Fruit fly (Drosophila melanogaster): ENCODE results near the gene tow.

The tow gene

DNA sequence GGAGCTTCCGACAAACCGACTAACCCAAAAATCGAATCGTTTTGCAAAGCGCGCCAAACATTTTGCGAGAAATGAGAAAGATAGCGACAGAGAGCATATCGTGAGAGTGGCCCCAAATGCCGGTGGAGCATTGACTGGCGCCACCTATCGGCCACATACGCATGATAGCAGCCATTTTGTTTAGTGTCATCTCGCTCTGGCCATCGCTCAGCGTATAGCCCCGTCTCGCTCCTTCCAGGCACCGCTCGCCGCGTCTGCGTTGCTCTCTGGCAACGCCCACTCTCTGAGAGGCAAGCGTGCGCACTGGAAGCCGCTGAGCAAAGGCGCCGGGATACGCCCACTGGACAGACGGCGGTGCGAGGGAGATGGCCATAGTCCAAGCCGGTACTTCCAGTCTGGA lies 38.7 kb upstream of the tow start:
- peak; percentile 87 for TF ChIP-seq Jarid2 (GFP tag; optimal IDR thresholded peaks at IDR 0.05)
- TF ChIP-seq fu2 (GFP tag; optimal IDR thresholded peaks at IDR 0.05): no peak
- no peak for TF ChIP-seq Fer3 (tag; optimal IDR thresholded peaks at IDR 0.05)
- peak; percentile 69 for TF ChIP-seq CG42726 (GFP tag; IDR thresholded peaks at IDR 0.05; ENCODE audit: partially characterized antibody)
- TF ChIP-seq CG10565 (GFP tag; optimal IDR thresholded peaks at IDR 0.05): no peak
- peak; percentile 51 for TF ChIP-seq pb (GFP tag; optimal IDR thresholded peaks at IDR 0.05)
- no peak for TF ChIP-seq CG4854 (GFP tag; optimal IDR thresholded peaks at IDR 0.05)
- peak; percentile 80 for TF ChIP-seq chm (GFP tag; IDR thresholded peaks at IDR 0.05)
- TF ChIP-seq CHES-1-like (GFP tag; optimal IDR thresholded peaks at IDR 0.05): no peak
- 0 out of 2 replicates have a peak, but pooled peaks have one; percentile 15 for TF ChIP-seq CG17612 (GFP tag; IDR thresholded peaks at IDR 0.05)
- no peak for TF ChIP-seq CG12104 (GFP tag; optimal IDR thresholded peaks at IDR 0.05)
- TF ChIP-seq CG16863 (GFP tag; optimal IDR thresholded peaks at IDR 0.05): no peak
- TF ChIP-seq Mes4 (GFP tag; optimal IDR thresholded peaks at IDR 0.05): no peak
- TF ChIP-seq CG30431 (GFP tag; optimal IDR thresholded peaks at IDR 0.05): no peak
- no peak for TF ChIP-seq Max (GFP tag; optimal IDR thresholded peaks at IDR 0.05)
- TF ChIP-seq D19B (GFP tag; optimal IDR thresholded peaks at IDR 0.05): no peak
- TF ChIP-seq CG16815 (GFP tag; optimal IDR thresholded peaks at IDR 0.05): no peak
- peak; percentile 34 for TF ChIP-seq sug (tag; optimal IDR thresholded peaks at IDR 0.05)
- TF ChIP-seq Doc2 (GFP tag; IDR thresholded peaks at IDR 0.05): no peak
- TF ChIP-seq scrt (GFP tag; optimal IDR thresholded peaks at IDR 0.05): peak; percentile 21
- no peak for TF ChIP-seq CG12236 (GFP tag; optimal IDR thresholded peaks at IDR 0.05)
- no peak for TF ChIP-seq CG31441 (GFP tag; IDR thresholded peaks at IDR 0.05)
- no peak for TF ChIP-seq CG10431 (GFP tag; optimal IDR thresholded peaks at IDR 0.05)
- TF ChIP-seq lov (optimal IDR thresholded peaks at IDR 0.05): no peak
- 0 out of 3 replicates have a peak, but pooled peaks have one; percentile 75 for TF ChIP-seq lov (GFP tag; IDR thresholded peaks at IDR 0.05)
- TF ChIP-seq Dll (GFP tag; IDR thresholded peaks at IDR 0.05; ENCODE audit: partially characterized antibody): peak; percentile 39; the same call in 1 of the 4 replicates
- TF ChIP-seq CG18619 (GFP tag; optimal IDR thresholded peaks at IDR 0.05): no peak
- TF ChIP-seq CG12155 (GFP tag; optimal IDR thresholded peaks at IDR 0.05): no peak
- TF ChIP-seq H15 (GFP tag; IDR thresholded peaks at IDR 0.05): peak; percentile 40; the same call in 1 of the 3 replicates
- no peak for TF ChIP-seq NC2α (GFP tag; optimal IDR thresholded peaks at IDR 0.05)
- peak; percentile 92 for TF ChIP-seq phol (tag; optimal IDR thresholded peaks at IDR 0.05)
- peak; percentile 70 for TF ChIP-seq CG4360 (GFP tag; IDR thresholded peaks at IDR 0.05)
- TF ChIP-seq pros (GFP tag; optimal IDR thresholded peaks at IDR 0.05): no peak
- peak; percentile 81 for TF ChIP-seq vvl (GFP tag; IDR thresholded peaks at IDR 0.05)
- TF ChIP-seq vnd (GFP tag; IDR thresholded peaks at IDR 0.05; ENCODE audit: partially characterized antibody): no peak
- TF ChIP-seq sim (GFP tag; IDR thresholded peaks at IDR 0.05): peak; percentile 33; the same call in 1 of the 2 replicates
- TF ChIP-seq CG1233 (GFP tag; optimal IDR thresholded peaks at IDR 0.05): no peak
- 0 out of 3 replicates have a peak, but pooled peaks have one; percentile 29 for TF ChIP-seq zen2 (GFP tag; IDR thresholded peaks at IDR 0.05; ENCODE audit: partially characterized antibody)
- peak; percentile 8 for TF ChIP-seq CG9727 (GFP tag; optimal IDR thresholded peaks at IDR 0.05)
- no peak for TF ChIP-seq CG13775 (GFP tag; optimal IDR thresholded peaks at IDR 0.05)
- TF ChIP-seq CG9817 (tag; optimal IDR thresholded peaks at IDR 0.05): no peak
- no peak for TF ChIP-seq CG4707 (GFP tag; optimal IDR thresholded peaks at IDR 0.05)
- no peak for TF ChIP-seq NfI (GFP tag; optimal IDR thresholded peaks at IDR 0.05)
- no peak; the same call in 2 of the 3 replicates for TF ChIP-seq croc (GFP tag; conservative IDR thresholded peaks at IDR 0.05)
- TF ChIP-seq trh (GFP tag; optimal IDR thresholded peaks at IDR 0.05): no peak
- no peak for TF ChIP-seq NC2β (GFP tag; optimal IDR thresholded peaks at IDR 0.05)
- peak; percentile 30 for TF ChIP-seq CG9609 (GFP tag; optimal IDR thresholded peaks at IDR 0.05)
- TF ChIP-seq run (tag; optimal IDR thresholded peaks at IDR 0.05): no peak
- TF ChIP-seq B-H1 (GFP tag; IDR thresholded peaks at IDR 0.05): no peak
- TF ChIP-seq nerfin-1 (tag; optimal IDR thresholded peaks at IDR 0.05): peak; percentile 43
- no peak for TF ChIP-seq fd102C (GFP tag; optimal IDR thresholded peaks at IDR 0.05)
